Worm (Caenorhabditis elegans) whole organism, L4/young adult: Measurements from ENCODE around the gene nspa-9.

Experiments
- W03F9.2 ChIP-seq: fragments of 150-350 bp; optimal IDR thresholded peaks from 2 replicates; lab custom pipeline; 2014; ENCODE audit warnings: missing biosample characterization, missing genetic modification characterization
- him-1 ChIP-seq: sonication (generic microtip); optimal IDR thresholded peaks from 2 replicates; lab custom pipeline; 2016; ENCODE audit warnings: missing genotype, missing genetic modification reagents, missing genetic modification characterization, missing compliant biosample characterization

ce11 chrX:11758809-11759208 is 20.0 kb downstream of the nspa-9 start, which contains the start of gene lact-7:
- TF ChIP-seq him-1 (tag; lab: Kevin White, UChicago) = no peak
- no peak for TF ChIP-seq W03F9.2
